Worm (Caenorhabditis elegans) whole organism, L4 larva: ENCODE results near the gene ZK285.2.

Experiments
- F44E2.7 ChIP-seq: fragments of 200-800 bp; sonication (Bioruptor generic); IDR thresholded peaks from 2 replicates; pipeline ENCODE4 v2.1.2; 2022; ENCODE audit warnings: missing genetic modification characterization, missing compliant biosample characterization
- F49E8.2 ChIP-seq: sonication (generic microtip); optimal IDR thresholded peaks from 2 replicates; lab custom pipeline; 2016; ENCODE audit warnings: missing compliant biosample characterization, mild to moderate bottlenecking, missing genetic modification characterization, borderline replicate concordance
- R02D3.7 ChIP-seq: fragments of 150-350 bp; sonication (generic microtip); optimal IDR thresholded peaks from 3 replicates; lab custom pipeline; 2014; ENCODE audit warnings: missing biosample characterization, missing genetic modification characterization
- aly-2 ChIP-seq: sonication (generic microtip); optimal IDR thresholded peaks from 2 replicates; lab custom pipeline; 2018; ENCODE audit warnings: missing biosample characterization, missing genetic modification characterization
- arid-1 ChIP-seq: fragments of 200-800 bp; sonication (Bioruptor generic); conservative IDR thresholded peaks from 2 replicates; pipeline ENCODE4 v1.3.6; 2022; ENCODE audit warnings: missing genetic modification reagents, missing genetic modification characterization, missing compliant biosample characterization
- attf-4 ChIP-seq: sonication (generic microtip); optimal IDR thresholded peaks from 3 replicates; lab custom pipeline; 2017; ENCODE audit warnings: missing biosample characterization, missing genetic modification characterization
- ceh-20 ChIP-seq: fragments of 200-800 bp; sonication (Bioruptor generic); IDR thresholded peaks from 2 replicates; pipeline ENCODE4 v1.3.6; 2022; ENCODE audit warnings: missing genetic modification reagents, missing genetic modification characterization, missing compliant biosample characterization
- ceh-28 ChIP-seq: fragments of 150-350 bp; optimal IDR thresholded peaks from 2 replicates; lab custom pipeline; 2014; ENCODE audit warnings: missing biosample characterization, missing genetic modification reagents, missing genetic modification characterization
- ceh-82 ChIP-seq: sonication (generic microtip); optimal IDR thresholded peaks from 2 replicates; lab custom pipeline; 2017; ENCODE audit warnings: missing biosample characterization, missing genetic modification characterization
- ces-1 ChIP-seq: fragments of 150-350 bp; sonication (generic microtip); optimal IDR thresholded peaks from 4 replicates; lab custom pipeline; 2014; ENCODE audit warnings: missing biosample characterization, missing genetic modification reagents, missing genetic modification characterization
- ctbp-1 ChIP-seq: fragments of 200-800 bp; sonication (Bioruptor generic); IDR thresholded peaks from 2 replicates; pipeline ENCODE4 v1.3.6; 2022; ENCODE audit warnings: missing genetic modification reagents, missing genetic modification characterization, missing compliant biosample characterization
- daf-16 ChIP-seq, 3 experiments: sonication (generic microtip); optimal IDR thresholded peaks; 2 replicates each; lab custom pipeline; 2016 to 2017; ENCODE audit warnings: missing genetic modification characterization in 3 of 3, missing genetic modification reagents in 3 of 3, mild to moderate bottlenecking in 2 of 3, missing compliant biosample characterization in 2 of 3, missing biosample characterization in 1 of 3, moderate library complexity in 1 of 3
- dmd-6 ChIP-seq: fragments of 200-800 bp; sonication (Bioruptor generic); IDR thresholded peaks from 2 replicates; pipeline ENCODE4 v1.3.6; 2022; ENCODE audit warnings: missing genetic modification reagents, missing genetic modification characterization, missing compliant biosample characterization
- dmd-8 ChIP-seq: fragments of 200-800 bp; sonication (Bioruptor generic); IDR thresholded peaks from 2 replicates; pipeline ENCODE4 v1.3.6; 2022; ENCODE audit warnings: missing genetic modification characterization, missing compliant biosample characterization
- dve-1 ChIP-seq: sonication (generic microtip); optimal IDR thresholded peaks from 2 replicates; lab custom pipeline; 2017; ENCODE audit warnings: antibody characterized with exemption, mild to moderate bottlenecking, missing genetic modification characterization, missing compliant biosample characterization; ENCODE audit not compliant: insufficient read depth
- egl-43 ChIP-seq: fragments of 200-800 bp; sonication (Bioruptor generic); IDR thresholded peaks from 2 replicates; pipeline ENCODE4 v1.3.6; 2022; ENCODE audit warnings: missing genetic modification reagents, missing genetic modification characterization, missing compliant biosample characterization
- hif-1 ChIP-seq, 2 experiments: sonication (generic microtip); optimal IDR thresholded peaks; 2 replicates each; lab custom pipeline; 2016 to 2017; ENCODE audit warnings: missing compliant biosample characterization in 2 of 2, missing genetic modification characterization in 2 of 2, missing genetic modification reagents in 2 of 2, missing genotype in 2 of 2, mild to moderate bottlenecking in 1 of 2
- lim-7 ChIP-seq: fragments of 200-800 bp; sonication (Bioruptor generic); IDR thresholded peaks from 2 replicates; pipeline ENCODE4 v1.3.6; 2022; ENCODE audit warnings: missing genetic modification characterization, missing compliant biosample characterization
- lin-15B ChIP-seq: fragments of 150-350 bp; sonication (generic microtip); optimal IDR thresholded peaks from 3 replicates; lab custom pipeline; 2014; ENCODE audit warnings: missing biosample characterization, missing genetic modification characterization
- lin-38 ChIP-seq: fragments of 200-800 bp; sonication (Bioruptor generic); IDR thresholded peaks from 2 replicates; pipeline ENCODE4 v1.3.6; 2022; ENCODE audit warnings: missing genetic modification reagents, missing genetic modification characterization, missing compliant biosample characterization
- lin-39 ChIP-seq: fragments of 150-350 bp; optimal IDR thresholded peaks from 2 replicates; lab custom pipeline; 2014; ENCODE audit warnings: missing biosample characterization, missing genetic modification reagents, missing genetic modification characterization
- lir-3 ChIP-seq: sonication (generic microtip); optimal IDR thresholded peaks from 2 replicates; lab custom pipeline; 2016; ENCODE audit warnings: mild to moderate bottlenecking, missing genetic modification characterization, missing compliant biosample characterization
- madf-9 ChIP-seq: fragments of 200-800 bp; sonication (Bioruptor generic); conservative IDR thresholded peaks from 2 replicates; pipeline ENCODE4 v1.3.6; 2022; ENCODE audit warnings: missing genetic modification reagents, missing genetic modification characterization, missing compliant biosample characterization
- mdl-1 ChIP-seq, 2 experiments: fragments of 150-350 bp in 1 of 2; sonication (generic microtip) in 1 of 2; optimal IDR thresholded peaks; 2 replicates each; lab custom pipeline; 2014 to 2017; ENCODE audit warnings: missing biosample characterization in 2 of 2, missing genetic modification characterization in 2 of 2
- mes-2 ChIP-seq: sonication (generic microtip); optimal IDR thresholded peaks from 2 replicates; lab custom pipeline; 2016; ENCODE audit warnings: missing genotype, mild to moderate bottlenecking, missing genetic modification characterization, missing compliant biosample characterization; ENCODE audit not compliant: poor library complexity, severe bottlenecking
- mxl-3 ChIP-seq: fragments of 200-800 bp; sonication (Bioruptor generic); optimal IDR thresholded peaks from 2 replicates; lab custom pipeline; 2018; ENCODE audit warnings: mild to moderate bottlenecking, missing genetic modification characterization, missing compliant biosample characterization
- nhr-102 ChIP-seq: sonication (generic microtip); optimal IDR thresholded peaks from 2 replicates; lab custom pipeline; 2016; ENCODE audit warnings: mild to moderate bottlenecking, missing genetic modification characterization, moderate library complexity, missing compliant biosample characterization
- nhr-28 ChIP-seq: fragments of 150-350 bp; optimal IDR thresholded peaks from 2 replicates; lab custom pipeline; 2014; ENCODE audit warnings: missing biosample characterization, missing genetic modification characterization
- nhr-48 ChIP-seq: sonication (generic microtip); optimal IDR thresholded peaks from 2 replicates; lab custom pipeline; 2016; ENCODE audit warnings: mild to moderate bottlenecking, missing genetic modification characterization, missing compliant biosample characterization
- nhr-76 ChIP-seq: fragments of 150-350 bp; optimal IDR thresholded peaks from 2 replicates; lab custom pipeline; 2014; ENCODE audit warnings: missing biosample characterization, missing genetic modification characterization
- nhr-77 ChIP-seq: fragments of 150-350 bp; optimal IDR thresholded peaks from 2 replicates; lab custom pipeline; 2014; ENCODE audit warnings: missing biosample characterization, missing genetic modification characterization
- php-3 ChIP-seq: fragments of 200-800 bp; sonication (Bioruptor generic); IDR thresholded peaks from 2 replicates; pipeline ENCODE4 v1.3.6; 2022; ENCODE audit warnings: missing genetic modification reagents, missing genetic modification characterization, missing compliant biosample characterization
- pqm-1 ChIP-seq: sonication (generic microtip); optimal IDR thresholded peaks from 2 replicates; lab custom pipeline; 2017; ENCODE audit warnings: missing biosample characterization, missing genetic modification characterization
- rbr-2 ChIP-seq: sonication (generic microtip); optimal IDR thresholded peaks from 2 replicates; lab custom pipeline; 2016; ENCODE audit warnings: missing genotype, missing genetic modification characterization, missing compliant biosample characterization
- set-16 ChIP-seq: fragments of 200-800 bp; sonication (Bioruptor generic); IDR thresholded peaks from 2 replicates; pipeline ENCODE4 v1.3.6; 2022; ENCODE audit warnings: missing genetic modification reagents, missing genetic modification characterization, missing compliant biosample characterization
- skn-1 ChIP-seq: fragments of 150-350 bp; optimal IDR thresholded peaks from 2 replicates; lab custom pipeline; 2014; ENCODE audit warnings: missing biosample characterization, missing genetic modification characterization
- spr-3 ChIP-seq: fragments of 200-800 bp; sonication (Bioruptor generic); optimal IDR thresholded peaks from 2 replicates; lab custom pipeline; 2018; ENCODE audit warnings: mild to moderate bottlenecking, missing genetic modification characterization, missing compliant biosample characterization
- tag-97 ChIP-seq: fragments of 200-800 bp; sonication (Bioruptor generic); IDR thresholded peaks from 2 replicates; pipeline ENCODE4 v1.3.6; 2022; ENCODE audit warnings: missing genetic modification characterization, missing compliant biosample characterization
- unc-39 ChIP-seq: sonication (generic microtip); optimal IDR thresholded peaks from 2 replicates; lab custom pipeline; 2017; ENCODE audit warnings: missing biosample characterization, missing genetic modification characterization
- unc-62 ChIP-seq, 3 experiments: fragments of 150-350 bp in 1 of 3; sonication (generic microtip); optimal IDR thresholded peaks in 2 of 3; peaks in 1 of 3; 1 replicate in 1 of 3; 2 replicates in 2 of 3; lab custom pipeline; 2014 to 2017; ENCODE audit warnings: missing biosample characterization in 3 of 3, missing genetic modification characterization in 3 of 3, missing genetic modification reagents in 3 of 3, missing genotype in 1 of 3
- vab-7 ChIP-seq: fragments of 200-800 bp; sonication (Bioruptor generic); IDR thresholded peaks from 2 replicates; pipeline ENCODE4 v1.3.6; 2022; ENCODE audit warnings: missing genetic modification reagents, missing genetic modification characterization, missing compliant biosample characterization
- zip-11 ChIP-seq: fragments of 200-800 bp; sonication (Bioruptor generic); IDR thresholded peaks from 2 replicates; pipeline ENCODE4 v1.3.6; 2022; ENCODE audit warnings: missing genetic modification characterization, missing compliant biosample characterization

The ZK285.2 gene

DNA sequence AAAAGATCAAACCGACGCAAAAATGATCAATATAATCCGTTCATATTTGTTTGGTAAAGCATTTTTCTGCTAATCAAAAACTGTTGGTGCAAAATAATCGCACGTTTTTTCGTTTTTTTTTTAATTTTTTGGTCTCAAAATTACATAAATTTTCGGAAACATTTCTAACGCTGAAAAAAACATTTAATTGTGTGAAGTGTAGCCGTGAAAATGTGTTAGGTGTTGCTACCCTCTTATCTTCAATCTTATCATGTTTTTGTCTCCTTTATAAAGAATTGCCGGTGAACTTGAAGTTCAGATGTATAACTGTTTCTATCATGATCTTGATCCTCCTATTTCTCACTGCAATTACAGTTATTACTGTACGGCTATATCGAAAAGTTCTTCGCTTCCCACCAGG lies 22.3 kb downstream of the ZK285.2 start, which contains the start of gene cyp-35D1 (continued):
- TF ChIP-seq unc-62 (GFP tag; optimal IDR thresholded peaks at IDR 0.05 in 1 of 2; lab: Kevin White, UChicago) (no peak), unc-62 (tag; optimal IDR thresholded peaks at IDR 0.05; lab: Kevin White, UChicago) (no peak), madf-9 (GFP tag; lab: Robert Waterston, UW) (no peak), nhr-102 (tag; lab: Kevin White, UChicago) (no peak)

DNA sequence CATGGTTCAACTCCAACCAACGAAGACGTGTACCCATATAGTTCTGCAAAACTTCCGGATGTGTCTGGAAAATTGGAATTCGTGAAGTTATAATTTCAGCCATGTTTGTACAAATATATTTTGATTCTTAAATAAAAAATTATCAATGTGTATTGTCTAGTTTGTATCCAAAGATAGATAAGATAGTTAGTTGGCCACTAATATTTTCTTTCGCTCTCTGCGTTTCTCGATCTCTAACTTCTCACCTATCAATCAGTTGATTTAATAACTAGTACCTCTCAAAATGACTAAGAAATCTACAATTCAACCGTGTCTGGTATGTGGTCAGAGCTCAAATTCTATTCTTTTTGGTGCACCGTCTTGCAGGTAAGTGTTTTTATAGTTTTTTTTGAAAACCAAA lies 24.5 kb downstream of the ZK285.2 start, which contains the start of gene nhr-176:
Gene nhr-176 (plus strand): TSS at position 159 of the 400 bp plus-strand sequence.
- TF ChIP-seq dve-1 (tag; lab: Kevin White, UChicago) (peak; percentile 43), dmd-6 (GFP tag; lab: Robert Waterston, UW) (peak; percentile 40; the same call in 1 of the 2 replicates), mdl-1 (tag; optimal IDR thresholded peaks at IDR 0.05; lab: Kevin White, UChicago) (no peak), pqm-1 (tag; lab: Kevin White, UChicago) (peak; percentile 23), ceh-20 (GFP tag; lab: Robert Waterston, UW) (no peak), daf-16 (GFP tag; optimal IDR thresholded peaks at IDR 0.05; lab: Kevin White, UChicago) (no peak), daf-16 (tag; optimal IDR thresholded peaks at IDR 0.05; lab: Kevin White, UChicago) (peak; percentile 54), mes-2 (tag; lab: Kevin White, UChicago) (no peak), lin-38 (GFP tag; lab: Robert Waterston, UW) (no peak), nhr-28 (tag; lab: Kevin White, UChicago) (peak; percentile 89), unc-62 (GFP tag; optimal IDR thresholded peaks at IDR 0.05 in 1 of 2; lab: Kevin White, UChicago) (peak in 1 of 2 experiments; percentile 62), unc-62 (tag; optimal IDR thresholded peaks at IDR 0.05; lab: Kevin White, UChicago) (no peak)

DNA sequence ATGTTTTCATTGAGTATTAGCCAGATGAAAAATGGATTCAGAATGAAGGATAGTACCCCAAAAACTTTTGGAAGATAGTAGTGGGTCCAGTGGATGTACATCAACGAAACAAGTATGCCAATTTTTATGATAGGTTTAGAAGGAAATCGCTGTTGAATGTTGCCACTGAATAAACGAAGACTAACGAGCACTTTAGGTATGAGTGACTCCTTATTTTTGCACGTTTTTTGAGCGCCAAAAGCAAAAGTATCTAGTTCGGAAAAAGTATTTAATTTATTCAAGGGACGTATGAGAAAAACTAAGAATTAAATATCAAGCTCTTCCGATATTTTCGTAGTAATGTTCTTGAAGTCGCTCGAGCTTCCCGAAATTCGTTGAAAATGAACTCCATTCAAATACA lies 27.2 kb downstream of the ZK285.2 start, which contains the start of gene srj-10:
Gene srj-10 (minus strand): TSS at position 101 of the 400 bp plus-strand sequence.
- TF ChIP-seq arid-1 (GFP tag; lab: Robert Waterston, UW) (no peak), ctbp-1 (GFP tag; lab: Robert Waterston, UW) (no peak), mxl-3 (GFP tag; lab: Kevin White, UChicago) (no peak), tag-97 (no peak), ces-1 (GFP tag; lab: Kevin White, UChicago) (no peak), lim-7 (no peak), F49E8.2 (tag; lab: Kevin White, UChicago) (no peak), lin-15B (tag; lab: Kevin White, UChicago) (no peak), dmd-8 (GFP tag; lab: Robert Waterston, UW) (no peak), set-16 (GFP tag; lab: Robert Waterston, UW) (no peak), unc-39 (tag; lab: Kevin White, UChicago) (no peak), dve-1 (tag; lab: Kevin White, UChicago) (no peak), F44E2.7 (no peak), R02D3.7 (tag; lab: Kevin White, UChicago) (no peak)

- TF ChIP-seq egl-43 (GFP tag; lab: Robert Waterston, UW), result no peak
- no peak for TF ChIP-seq lin-39 (tag; lab: Kevin White, UChicago)
- TF ChIP-seq skn-1 (tag; lab: Kevin White, UChicago), result no peak
- TF ChIP-seq nhr-28 (tag; lab: Kevin White, UChicago), result peak; percentile 74
- TF ChIP-seq ceh-28 (tag; lab: Kevin White, UChicago), result no peak
- TF ChIP-seq nhr-48 (tag; lab: Kevin White, UChicago), result no peak
- no peak for TF ChIP-seq spr-3 (GFP tag; lab: Kevin White, UChicago)
- no peak for TF ChIP-seq ceh-82 (tag; lab: Kevin White, UChicago)
- TF ChIP-seq daf-16 (GFP tag; optimal IDR thresholded peaks at IDR 0.05; lab: Kevin White, UChicago), result no peak
- peak; percentile 83 for TF ChIP-seq daf-16 (tag; optimal IDR thresholded peaks at IDR 0.05; lab: Kevin White, UChicago)
- peak; percentile 79 for TF ChIP-seq dve-1 (tag; lab: Kevin White, UChicago)
- no peak for TF ChIP-seq vab-7 (GFP tag; lab: Robert Waterston, UW)
- TF ChIP-seq php-3 (GFP tag; lab: Robert Waterston, UW), result no peak
- no peak for TF ChIP-seq nhr-76 (tag; lab: Kevin White, UChicago)
- TF ChIP-seq hif-1 (tag; optimal IDR thresholded peaks at IDR 0.05; lab: Kevin White, UChicago), result no peak
- TF ChIP-seq zip-11, result no peak
- no peak for TF ChIP-seq lir-3 (tag; lab: Kevin White, UChicago)
- TF ChIP-seq nhr-77 (tag; lab: Kevin White, UChicago), result peak; percentile 52
- TF ChIP-seq attf-4 (tag; lab: Kevin White, UChicago), result no peak
- TF ChIP-seq dmd-8 (GFP tag; lab: Robert Waterston, UW), result no peak
- TF ChIP-seq mes-2 (tag; lab: Kevin White, UChicago), result no peak
- peak; percentile 73 for TF ChIP-seq pqm-1 (tag; lab: Kevin White, UChicago)
- no peak for TF ChIP-seq aly-2 (tag; lab: Kevin White, UChicago)
- TF ChIP-seq dmd-6 (GFP tag; lab: Robert Waterston, UW), result peak; percentile 74
- TF ChIP-seq rbr-2 (tag; lab: Kevin White, UChicago), result no peak
Measured at ce11 chrV:16075250-16075709, 28.6 kb downstream of the ZK285.2 start, which contains the start of the genes F14H3.12 and srj-29. F14H3.12 (minus strand) TSS chrV:16075323. srj-29 (plus strand) TSS chrV:16075659.
